Fruit fly (Drosophila melanogaster): Measurements from ENCODE around the gene CG1637.
A peak's percentile ranks its signal among the peaks of the same experiment; 100 is the strongest.

CG1637 gene

dm6 chrX:10899232-10899631 lies 21.5 kb upstream of the CG1637 start, which contains the start of gene CG1582 (continued):
- peak; percentile 24 for TF ChIP-seq twi (tag; optimal IDR thresholded peaks at IDR 0.05)
- TF ChIP-seq peb (GFP tag; IDR thresholded peaks at IDR 0.05), result no peak
- TF ChIP-seq CG13775 (GFP tag; optimal IDR thresholded peaks at IDR 0.05), result peak; percentile 32
- peak; percentile 53 for TF ChIP-seq CG10267 (tag; optimal IDR thresholded peaks at IDR 0.05)
- TF ChIP-seq Ssrp (tag; optimal IDR thresholded peaks at IDR 0.05), result peak; percentile 10
- TF ChIP-seq Lhr (GFP tag; optimal IDR thresholded peaks at IDR 0.05), result peak; percentile 11
- TF ChIP-seq CG8765 (GFP tag; IDR thresholded peaks at IDR 0.05), result no peak
- no peak for TF ChIP-seq CG17612 (GFP tag; IDR thresholded peaks at IDR 0.05)
- TF ChIP-seq HLH3B (GFP tag; IDR thresholded peaks at IDR 0.05), result no peak
- TF ChIP-seq CG32532 (GFP tag; IDR thresholded peaks at IDR 0.05), result no peak
- no peak for TF ChIP-seq CG7839 (tag; optimal IDR thresholded peaks at IDR 0.05)
- TF ChIP-seq BtbVII (GFP tag; optimal IDR thresholded peaks at IDR 0.05), result no peak
- no peak for TF ChIP-seq ATbp (GFP tag; optimal IDR thresholded peaks at IDR 0.05)
- no peak for TF ChIP-seq Dad (GFP tag; optimal IDR thresholded peaks at IDR 0.05)
- TF ChIP-seq CG13894 (tag; optimal IDR thresholded peaks at IDR 0.05), result no peak
- no peak for TF ChIP-seq Spps (tag; optimal IDR thresholded peaks at IDR 0.05)
- no peak for TF ChIP-seq CG8478 (optimal IDR thresholded peaks at IDR 0.05)
- TF ChIP-seq schlank (tag; optimal IDR thresholded peaks at IDR 0.05), result no peak
- TF ChIP-seq MTF-1 (GFP tag; optimal IDR thresholded peaks at IDR 0.05; ENCODE audit: borderline replicate concordance), result no peak
- TF ChIP-seq jumu (GFP tag; optimal IDR thresholded peaks at IDR 0.05), result no peak
- TF ChIP-seq CG16813 (GFP tag; IDR thresholded peaks at IDR 0.05; ENCODE audit: partially characterized antibody), result 0 out of 3 replicates have a peak, but pooled peaks have one; percentile 42
- TF ChIP-seq CG11085 (GFP tag; IDR thresholded peaks at IDR 0.05), result no peak
- no peak for TF ChIP-seq sisA (GFP tag; IDR thresholded peaks at IDR 0.05)
- TF ChIP-seq CG2202 (tag; optimal IDR thresholded peaks at IDR 0.05), result no peak
- no peak for TF ChIP-seq Hsf (GFP tag; optimal IDR thresholded peaks at IDR 0.05)
- peak; percentile 14 for TF ChIP-seq gcm (GFP tag; optimal IDR thresholded peaks at IDR 0.05)
- TF ChIP-seq MBD-R2 (GFP tag; IDR thresholded peaks at IDR 0.05), result peak; percentile 78
- TF ChIP-seq Meics (GFP tag; optimal IDR thresholded peaks at IDR 0.05), result no peak
- TF ChIP-seq az2 (GFP tag; optimal IDR thresholded peaks at IDR 0.05), result no peak
- no peak for TF ChIP-seq CG2199 (GFP tag; IDR thresholded peaks at IDR 0.05)
- TF ChIP-seq CG1603 (tag; optimal IDR thresholded peaks at IDR 0.05), result no peak
- peak; percentile 80 for TF ChIP-seq Dp (GFP tag; optimal IDR thresholded peaks at IDR 0.05)
- no peak for TF ChIP-seq CHES-1-like (GFP tag; optimal IDR thresholded peaks at IDR 0.05)
- TF ChIP-seq CG4424 (GFP tag; optimal IDR thresholded peaks at IDR 0.05), result no peak
- TF ChIP-seq lov (optimal IDR thresholded peaks at IDR 0.05), result no peak
- TF ChIP-seq lov (GFP tag; IDR thresholded peaks at IDR 0.05), result no peak
- no peak for TF ChIP-seq jing (GFP tag; optimal IDR thresholded peaks at IDR 0.05)
- TF ChIP-seq en (GFP tag; optimal IDR thresholded peaks at IDR 0.05), result no peak
- TF ChIP-seq BEAF-32 (GFP tag; optimal IDR thresholded peaks at IDR 0.05), result peak; percentile 58
- TF ChIP-seq Max (GFP tag; optimal IDR thresholded peaks at IDR 0.05), result peak; percentile 5
- TF ChIP-seq CG10147 (GFP tag; optimal IDR thresholded peaks at IDR 0.05), result peak; percentile 36
- no peak for TF ChIP-seq CG6254 (GFP tag; optimal IDR thresholded peaks at IDR 0.05)
- no peak for TF ChIP-seq CrebB (tag; optimal IDR thresholded peaks at IDR 0.05)
- peak; percentile 94 for TF ChIP-seq row (GFP tag; IDR thresholded peaks at IDR 0.05)
- no peak for TF ChIP-seq HLH4C (GFP tag; IDR thresholded peaks at IDR 0.05; ENCODE audit: partially characterized antibody)
- TF ChIP-seq h (optimal IDR thresholded peaks at IDR 0.05), result no peak
- peak; percentile 21 for TF ChIP-seq dmrt11E (tag; optimal IDR thresholded peaks at IDR 0.05)
- TF ChIP-seq CG3726 (GFP tag; IDR thresholded peaks at IDR 0.05), result no peak
- TF ChIP-seq so (GFP tag; IDR thresholded peaks at IDR 0.05), result no peak
- TF ChIP-seq CG12659 (GFP tag; optimal IDR thresholded peaks at IDR 0.05), result peak; percentile 34
- TF ChIP-seq zf30C (GFP tag; optimal IDR thresholded peaks at IDR 0.05), result no peak
- peak; percentile 14 for TF ChIP-seq lilli (GFP tag; optimal IDR thresholded peaks at IDR 0.05)

Data from whole organism, embryonic.